Worm (Caenorhabditis elegans) whole organism, L1 larva: ENCODE data around the gene Y73C8C.8.

Experiments
- ceh-88 ChIP-seq: fragments of 200-800 bp; sonication (Bioruptor generic); IDR thresholded peaks from 2 replicates; pipeline ENCODE4 v1.3.6; 2022; ENCODE audit warnings: missing genetic modification characterization, missing compliant biosample characterization
- efl-1 ChIP-seq, 4 experiments: fragments of 150-350 bp; optimal IDR thresholded peaks in 3 of 4; peaks in 1 of 4; 1 replicate in 1 of 4; 2 replicates in 3 of 4; lab custom pipeline; 2014; ENCODE audit warnings: missing biosample characterization in 2 of 4, missing genetic modification characterization in 2 of 4, missing genetic modification reagents in 2 of 4
- elt-3 ChIP-seq, 6 experiments: fragments of 150-350 bp in 1 of 6; sonication (generic microtip); optimal IDR thresholded peaks; 2 replicates each; lab custom pipeline; 2017 to 2018; ENCODE audit warnings: missing biosample characterization in 6 of 6, missing genetic modification characterization in 6 of 6, inconsistent platforms in 1 of 6
- fos-1 ChIP-seq: fragments of 150-350 bp; optimal IDR thresholded peaks from 2 replicates; lab custom pipeline; 2014; ENCODE audit warnings: missing biosample characterization, missing genetic modification characterization
- irx-1 ChIP-seq: sonication (generic microtip); optimal IDR thresholded peaks from 2 replicates; lab custom pipeline; 2016; ENCODE audit warnings: missing genetic modification characterization, missing compliant biosample characterization
- lsy-2 ChIP-seq, 2 experiments: fragments of 150-350 bp; optimal IDR thresholded peaks; 2 replicates each; lab custom pipeline; 2014; ENCODE audit warnings: missing biosample characterization in 2 of 2, missing genetic modification characterization in 2 of 2
- nhr-11 ChIP-seq: fragments of 150-350 bp; optimal IDR thresholded peaks from 2 replicates; lab custom pipeline; 2014; ENCODE audit warnings: missing biosample characterization, missing genetic modification characterization
- nhr-237 ChIP-seq: fragments of 150-350 bp; optimal IDR thresholded peaks from 2 replicates; lab custom pipeline; 2014; ENCODE audit warnings: missing biosample characterization, missing genetic modification characterization
- nhr-77 ChIP-seq: fragments of 150-350 bp; optimal IDR thresholded peaks from 2 replicates; lab custom pipeline; 2014; ENCODE audit warnings: missing biosample characterization, missing genetic modification characterization
- skn-1 ChIP-seq: fragments of 150-350 bp; optimal IDR thresholded peaks from 2 replicates; lab custom pipeline; 2014; ENCODE audit warnings: missing biosample characterization, missing genetic modification characterization

ce11 chrV:3106785-3107184 is 6.9 kb downstream of the Y73C8C.8 start:
- no peak for TF ChIP-seq lsy-2 (tag; optimal IDR thresholded peaks at IDR 0.05; lab: Kevin White, UChicago)
- no peak for TF ChIP-seq nhr-77
- no peak for TF ChIP-seq efl-1 (optimal IDR thresholded peaks at IDR 0.05; lab: Kevin White, UChicago)
- no peak for TF ChIP-seq efl-1 (GFP tag; optimal IDR thresholded peaks at IDR 0.05 in 1 of 2; lab: Kevin White, UChicago)
- no peak for TF ChIP-seq nhr-237
- no peak for TF ChIP-seq nhr-11
- no peak for TF ChIP-seq skn-1 (tag; lab: Kevin White, UChicago)
- no peak for TF ChIP-seq fos-1 (tag; lab: Kevin White, UChicago)
- no peak for TF ChIP-seq irx-1 (tag; lab: Kevin White, UChicago)
- TF ChIP-seq elt-3 (tag; optimal IDR thresholded peaks at IDR 0.05; lab: Kevin White, UChicago): no peak
- TF ChIP-seq ceh-88 (GFP tag; lab: Robert Waterston, UW): no peak
